Worm (Caenorhabditis elegans): ENCODE data around the gene zig-6.

zig-6 gene

DNA sequence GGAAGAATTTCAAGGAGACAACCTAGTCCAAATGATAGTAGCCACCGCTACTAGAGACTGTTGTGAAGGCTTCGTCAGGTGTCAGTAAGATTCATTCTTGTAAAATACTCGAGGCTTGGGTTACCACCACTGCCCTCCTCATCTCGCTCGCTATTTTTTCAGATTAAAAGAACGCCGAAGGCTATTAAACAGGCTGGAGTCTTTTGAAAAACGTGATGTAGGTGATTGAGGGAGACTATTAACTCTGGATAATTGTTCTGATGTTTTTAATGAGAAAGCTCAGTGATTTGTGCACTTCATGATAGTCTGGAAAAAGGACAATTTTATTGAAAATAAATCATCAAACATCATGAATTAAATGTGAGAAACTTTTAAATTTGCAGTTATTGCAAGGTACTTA is at the start of gene zig-6:
TSS of gene zig-6 (minus strand) at position 101 of the 400 bp plus-strand sequence.
- TF ChIP-seq ztf-7 (tag; optimal IDR thresholded peaks at IDR 0.05) (no peak), vab-7 (GFP tag; IDR thresholded peaks at IDR 0.05) (no peak), ceh-44 (GFP tag; IDR thresholded peaks at IDR 0.05) (no peak), mdt-29 (GFP tag; IDR thresholded peaks at IDR 0.05) (no peak), aly-2 (tag; optimal IDR thresholded peaks at IDR 0.05) (no peak), nhr-76 (tag; optimal IDR thresholded peaks at IDR 0.05) (no peak), dmd-6 (GFP tag; IDR thresholded peaks at IDR 0.05) (no peak), lir-3 (tag; optimal IDR thresholded peaks at IDR 0.05) (no peak), nhr-41 (GFP tag; IDR thresholded peaks at IDR 0.05) (no peak), nhr-77 (tag; optimal IDR thresholded peaks at IDR 0.05) (no peak), F10B5.3 (tag; optimal IDR thresholded peaks at IDR 0.05) (no peak), D1046.2 (GFP tag; IDR thresholded peaks at IDR 0.05) (no peak), pqm-1 (tag; optimal IDR thresholded peaks at IDR 0.05) (no peak), php-3 (GFP tag; IDR thresholded peaks at IDR 0.05) (no peak)

- TF ChIP-seq F26F4.8 (GFP tag; conservative IDR thresholded peaks at IDR 0.05) (no peak), zfp-3 (GFP tag; conservative IDR thresholded peaks at IDR 0.05) (no peak), cey-2 (tag; optimal IDR thresholded peaks at IDR 0.05; ENCODE audit: borderline replicate concordance, insufficient read depth) (no peak), ztf-11 (tag; optimal IDR thresholded peaks at IDR 0.05) (no peak), ceh-28 (tag; optimal IDR thresholded peaks at IDR 0.05) (no peak), mdt-29 (GFP tag; IDR thresholded peaks at IDR 0.05) (no peak), madf-9 (GFP tag; conservative IDR thresholded peaks at IDR 0.05) (no peak), aha-1 (tag) (peak; percentile 61), ceh-32 (tag; optimal IDR thresholded peaks at IDR 0.05; ENCODE audit: poor library complexity) (no peak), nhr-41 (GFP tag; IDR thresholded peaks at IDR 0.05) (no peak), lsy-2 (tag; optimal IDR thresholded peaks at IDR 0.05) (no peak), unc-62 (GFP tag; optimal IDR thresholded peaks at IDR 0.05 in 1 of 2) (peak in 1 of 2 experiments; percentile 57), unc-62 (tag; optimal IDR thresholded peaks at IDR 0.05) (no peak), aly-2 (tag; optimal IDR thresholded peaks at IDR 0.05) (no peak), egl-27 (tag; optimal IDR thresholded peaks at IDR 0.05) (no peak)
Measured at ce11 chrX:5238246-5238645, 49.4 kb upstream of the zig-6 start.

ce11 chrX:5226265-5226664 is 37.4 kb upstream of the zig-6 start, which contains the start of gene H28G03.3:
Gene H28G03.3 (minus strand): TSS chrX:5226365.
- TF ChIP-seq unc-62 (GFP tag; optimal IDR thresholded peaks at IDR 0.05 in 1 of 2) (peak in 1 of 2 experiments; percentile 11), unc-62 (tag; optimal IDR thresholded peaks at IDR 0.05) (no peak), T20F7.1 (GFP tag; optimal IDR thresholded peaks at IDR 0.05) (no peak), lin-13 (GFP tag; optimal IDR thresholded peaks at IDR 0.05) (no peak)

DNA sequence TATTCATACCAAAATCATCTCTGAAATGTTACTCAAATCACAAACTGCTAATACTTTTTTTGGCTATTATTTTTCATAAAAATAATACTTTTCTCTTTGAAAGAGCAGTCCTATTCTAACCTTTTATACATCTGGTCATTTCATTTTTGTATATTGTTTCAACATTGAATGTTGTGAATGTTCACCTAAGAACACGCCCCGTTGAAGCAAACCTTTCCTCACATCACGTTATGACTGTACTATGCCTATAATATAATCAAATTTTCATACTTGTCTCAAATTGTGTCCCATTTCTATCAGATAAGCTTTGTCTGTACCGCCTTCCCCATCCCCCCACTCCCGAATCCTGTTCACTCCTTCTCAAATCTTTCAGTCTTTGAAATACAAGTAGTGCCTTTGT is 29.4 kb upstream of the zig-6 start:
- TF ChIP-seq snpc-1.2 (GFP tag; IDR thresholded peaks at IDR 0.05) (no peak), mxl-3 (GFP tag; optimal IDR thresholded peaks at IDR 0.05) (no peak), aha-1 (tag) (peak; percentile 95), nhr-77 (tag; optimal IDR thresholded peaks at IDR 0.05) (no peak)

DNA sequence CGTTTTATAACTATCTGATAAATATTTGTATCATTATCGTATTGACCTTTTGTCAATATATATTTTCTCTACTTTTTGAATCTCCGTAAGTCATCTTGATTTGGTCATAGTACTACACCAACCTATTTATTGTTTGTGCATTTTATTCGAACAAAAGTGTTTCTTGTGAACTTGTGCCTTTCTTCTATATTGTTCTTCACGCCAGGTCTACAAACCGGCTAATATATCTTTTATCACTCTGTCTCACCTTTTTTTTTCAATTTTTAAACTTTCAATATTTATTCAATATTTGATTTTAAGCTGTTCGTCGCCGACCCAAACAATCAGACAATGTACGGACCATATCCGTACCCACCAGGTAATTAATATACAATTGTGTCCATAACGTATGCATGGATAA is 27.2 kb upstream of the zig-6 start, which contains the start of gene hrpa-2:
TSS of gene hrpa-2 (plus strand) at position 301 of the 400 bp plus-strand sequence.
- TF ChIP-seq ztf-11 (tag; optimal IDR thresholded peaks at IDR 0.05) (no peak), Y5F2A.4 (GFP tag; optimal IDR thresholded peaks at IDR 0.05) (no peak), hif-1 (tag; optimal IDR thresholded peaks at IDR 0.05) (no peak), ama-1 (optimal IDR thresholded peaks at IDR 0.05) (no peak), zip-2 (tag; optimal IDR thresholded peaks at IDR 0.05) (no peak), ztf-7 (tag; optimal IDR thresholded peaks at IDR 0.05) (no peak), ZK546.5 (tag; optimal IDR thresholded peaks at IDR 0.05) (no peak), aly-2 (tag; optimal IDR thresholded peaks at IDR 0.05) (no peak), nhr-237 (tag; optimal IDR thresholded peaks at IDR 0.05) (no peak), unc-130 (GFP tag; optimal IDR thresholded peaks at IDR 0.05) (no peak), aha-1 (tag) (no peak)
